Worm (Caenorhabditis elegans) whole organism, L4/young adult: ENCODE results near the gene R10E11.6.

ENCODE experiments used
- W03F9.2 ChIP-seq: fragments of 150-350 bp; optimal IDR thresholded peaks from 2 replicates; lab custom pipeline; 2014; ENCODE audit warnings: missing biosample characterization, missing genetic modification characterization
- dao-5 ChIP-seq: sonication (generic microtip); optimal IDR thresholded peaks from 2 replicates; lab custom pipeline; 2016; ENCODE audit warnings: missing genotype, missing genetic modification characterization, moderate library complexity, missing compliant biosample characterization
- him-1 ChIP-seq: sonication (generic microtip); optimal IDR thresholded peaks from 2 replicates; lab custom pipeline; 2016; ENCODE audit warnings: missing genotype, missing genetic modification reagents, missing genetic modification characterization, missing compliant biosample characterization

ce11 chrIII:9758848-9759247 is 24.0 kb upstream of the R10E11.6 start, which contains the start of gene rmd-1:
- TF ChIP-seq him-1 (no peak), dao-5 (tag; lab: Kevin White, UChicago) (no peak), W03F9.2 (tag; lab: Kevin White, UChicago) (no peak)
